Fruit fly (Drosophila melanogaster) whole organism, pupa: Measurements from ENCODE around the gene Zip89B.

ENCODE experiments used
- CG10348 ChIP-seq: fragments of 200-800 bp; sonication (Bioruptor generic); IDR thresholded peaks from 2 replicates; pipeline ENCODE4 v1.3.6; 2022; ENCODE audit warnings: missing biosample characterization, missing genetic modification characterization
- CG12605 ChIP-seq: fragments of 200-800 bp; sonication (Bioruptor generic); IDR thresholded peaks from 2 replicates; pipeline ENCODE4 v1.3.6; 2022; ENCODE audit warnings: missing biosample characterization, missing genetic modification characterization
- CG13204 ChIP-seq: fragments of 200-800 bp; sonication (Bioruptor generic); optimal IDR thresholded peaks from 2 replicates; lab custom pipeline; 2018; ENCODE audit warnings: missing biosample characterization, mild to moderate bottlenecking, missing genetic modification characterization, moderate library complexity
- CG15710 ChIP-seq: fragments of 200-800 bp; sonication (Bioruptor generic); optimal IDR thresholded peaks from 2 replicates; lab custom pipeline; 2018; ENCODE audit warnings: missing biosample characterization, mild to moderate bottlenecking, missing genetic modification characterization, moderate library complexity
- CG32121 ChIP-seq: fragments of 200-800 bp; sonication (Bioruptor generic); IDR thresholded peaks from 2 replicates; pipeline ENCODE4 v1.3.6; 2022; ENCODE audit warnings: missing biosample characterization, missing genetic modification characterization
- CG34367 ChIP-seq: fragments of 200-800 bp; sonication (Bioruptor generic); optimal IDR thresholded peaks from 2 replicates; lab custom pipeline; 2018; ENCODE audit warnings: missing biosample characterization, mild to moderate bottlenecking, missing genetic modification characterization
- CG4496 ChIP-seq: fragments of 200-800 bp; sonication (Bioruptor generic); IDR thresholded peaks from 3 replicates; pipeline ENCODE4 v1.3.6; 2022; ENCODE audit warnings: missing biosample characterization, missing genetic modification characterization
- CG8159 ChIP-seq: fragments of 200-800 bp; sonication (Bioruptor generic); optimal IDR thresholded peaks from 3 replicates; lab custom pipeline; 2018; ENCODE audit warnings: missing biosample characterization, mild to moderate bottlenecking, missing genetic modification characterization, moderate library complexity
- D1 ChIP-seq: fragments of 200-800 bp; sonication (Bioruptor generic); optimal IDR thresholded peaks from 2 replicates; lab custom pipeline; 2018; ENCODE audit warnings: missing biosample characterization, mild to moderate bottlenecking, missing genetic modification characterization, moderate library complexity
- EcR ChIP-seq: fragments of 200-800 bp; sonication (Bioruptor generic); optimal IDR thresholded peaks from 3 replicates; lab custom pipeline; 2019; ENCODE audit warnings: missing biosample characterization, missing genetic modification characterization, mild to moderate bottlenecking, moderate library complexity, missing genetic modification reagents
- Ets98B ChIP-seq: fragments of 200-800 bp; sonication (Bioruptor generic); IDR thresholded peaks from 2 replicates; pipeline ENCODE4 v1.3.6; 2022; ENCODE audit warnings: missing biosample characterization, missing genetic modification characterization
- Pif1B ChIP-seq: fragments of 200-800 bp; sonication (Bioruptor generic); optimal IDR thresholded peaks from 3 replicates; lab custom pipeline; 2016; ENCODE audit warnings: missing biosample characterization, missing genetic modification characterization
- fd96Ca ChIP-seq: fragments of 200-800 bp; sonication (Bioruptor generic); IDR thresholded peaks from 3 replicates; pipeline ENCODE4 v1.3.6; 2022; ENCODE audit warnings: missing biosample characterization, missing genetic modification characterization
- rn ChIP-seq: fragments of 200-800 bp; sonication (Bioruptor generic); IDR thresholded peaks from 2 replicates; pipeline ENCODE4 v1.3.6; 2022; ENCODE audit warnings: missing biosample characterization, missing genetic modification characterization

DNA sequence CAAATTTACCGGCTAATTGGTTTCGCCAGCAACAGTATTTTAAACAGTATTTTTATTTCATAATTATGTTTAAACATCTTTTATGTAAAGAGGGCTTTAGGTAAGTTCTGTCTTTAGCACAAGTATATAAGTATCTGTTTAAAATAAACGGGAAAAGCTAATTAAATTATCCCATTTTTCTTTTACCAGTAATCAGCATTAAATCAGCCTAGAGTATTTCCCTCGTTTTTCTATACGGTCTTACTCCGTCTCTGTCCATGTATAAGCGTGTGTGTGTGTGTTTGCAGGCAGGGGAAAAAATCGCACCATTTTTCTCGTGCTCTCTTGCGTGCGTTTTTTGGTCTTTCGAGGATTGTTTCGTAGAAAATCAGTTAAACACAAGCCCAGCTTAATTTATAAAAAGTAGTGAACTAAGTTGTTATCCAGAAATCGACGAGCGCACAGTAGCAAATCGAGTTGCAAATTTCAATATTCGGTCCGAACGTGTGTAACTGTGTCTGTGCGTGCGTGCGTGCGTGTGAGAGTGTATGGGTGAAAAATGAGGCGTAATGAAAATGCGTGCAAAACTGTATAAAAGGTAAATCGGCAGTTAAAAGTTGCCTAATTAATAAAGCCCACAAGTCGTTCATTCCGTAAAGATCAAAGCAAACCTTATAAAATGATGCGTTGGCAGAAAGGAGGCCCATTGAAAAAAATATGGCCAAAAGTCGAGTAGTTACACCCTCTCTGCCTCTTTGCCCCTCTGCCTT is 32.6 kb upstream of the Zip89B start:
- no peak for TF ChIP-seq CG4496 (GFP tag; lab: Robert Waterston, UW)
- no peak for TF ChIP-seq CG32121 (GFP tag; lab: Robert Waterston, UW)
- TF ChIP-seq CG8159: no peak
- no peak for TF ChIP-seq CG10348 (GFP tag; lab: Robert Waterston, UW)
- TF ChIP-seq CG15710: no peak
- no peak for TF ChIP-seq fd96Ca (GFP tag; lab: Robert Waterston, UW)
- no peak for TF ChIP-seq CG12605 (GFP tag; lab: Robert Waterston, UW)
- no peak for TF ChIP-seq rn
- TF ChIP-seq D1: no peak
- no peak for TF ChIP-seq Ets98B (GFP tag; lab: Robert Waterston, UW)
- no peak for TF ChIP-seq CG34367
- no peak for TF ChIP-seq Pif1B (GFP tag; lab: Kevin White, UChicago)
- no peak for TF ChIP-seq EcR (GFP tag; lab: Kevin White, UChicago)
- TF ChIP-seq CG13204 (GFP tag; lab: Kevin White, UChicago): no peak
